Worm (Caenorhabditis elegans) whole organism, L4 larva: ENCODE measurements around the gene trcs-2.

Source experiments
- Y105C5A.15 ChIP-seq: fragments of 200-800 bp; sonication (Bioruptor generic); IDR thresholded peaks from 2 replicates; pipeline ENCODE4 v1.3.6; 2022; ENCODE audit warnings: missing genetic modification characterization, missing compliant biosample characterization
- Y48G9A.11 ChIP-seq: fragments of 200-800 bp; sonication (Bioruptor generic); IDR thresholded peaks from 2 replicates; pipeline ENCODE4 v1.3.6; 2022; ENCODE audit warnings: missing genetic modification reagents, missing genetic modification characterization, missing compliant biosample characterization
- ZK337.2 ChIP-seq: fragments of 200-800 bp; sonication (Bioruptor generic); IDR thresholded peaks from 2 replicates; pipeline ENCODE4 v1.3.6; 2022; ENCODE audit warnings: missing genetic modification reagents, missing genetic modification characterization, missing compliant biosample characterization
- ZK546.5 ChIP-seq, 2 experiments: sonication (generic microtip); optimal IDR thresholded peaks; 2 replicates each; lab custom pipeline; 2017; ENCODE audit warnings: missing biosample characterization in 2 of 2, missing genetic modification characterization in 2 of 2
- aha-1 ChIP-seq: fragments of 150-350 bp; peaks from one replicate; lab custom pipeline; 2014; ENCODE audit warnings: missing biosample characterization, missing genetic modification characterization
- ama-1 ChIP-seq: fragments of 150-350 bp; optimal IDR thresholded peaks from 2 replicates; lab custom pipeline; 2014; ENCODE audit warnings: inconsistent platforms, mixed read lengths
- ceh-44 ChIP-seq: fragments of 200-800 bp; sonication (Bioruptor generic); IDR thresholded peaks from 2 replicates; pipeline ENCODE4 v1.3.6; 2022; ENCODE audit warnings: missing genetic modification reagents, missing genetic modification characterization, missing compliant biosample characterization
- daf-16 ChIP-seq, 3 experiments: sonication (generic microtip); optimal IDR thresholded peaks; 2 replicates each; lab custom pipeline; 2016 to 2017; ENCODE audit warnings: missing genetic modification characterization in 3 of 3, missing genetic modification reagents in 3 of 3, mild to moderate bottlenecking in 2 of 3, missing compliant biosample characterization in 2 of 3, missing biosample characterization in 1 of 3, moderate library complexity in 1 of 3
- daf-19 ChIP-seq: fragments of 200-800 bp; sonication (Bioruptor generic); conservative IDR thresholded peaks from 2 replicates; pipeline ENCODE4 v1.3.6; 2022; ENCODE audit warnings: missing genetic modification characterization, missing compliant biosample characterization
- dmd-9 ChIP-seq: fragments of 200-800 bp; sonication (Bioruptor generic); IDR thresholded peaks from 2 replicates; pipeline ENCODE4 v1.3.6; 2022; ENCODE audit warnings: missing genetic modification reagents, missing genetic modification characterization, missing compliant biosample characterization
- dve-1 ChIP-seq: sonication (generic microtip); optimal IDR thresholded peaks from 2 replicates; lab custom pipeline; 2017; ENCODE audit warnings: antibody characterized with exemption, mild to moderate bottlenecking, missing genetic modification characterization, missing compliant biosample characterization; ENCODE audit not compliant: insufficient read depth
- hif-1 ChIP-seq, 2 experiments: sonication (generic microtip); optimal IDR thresholded peaks; 2 replicates each; lab custom pipeline; 2016 to 2017; ENCODE audit warnings: missing compliant biosample characterization in 2 of 2, missing genetic modification characterization in 2 of 2, missing genetic modification reagents in 2 of 2, missing genotype in 2 of 2, mild to moderate bottlenecking in 1 of 2
- hlh-30 ChIP-seq: sonication (generic microtip); optimal IDR thresholded peaks from 2 replicates; lab custom pipeline; 2017; ENCODE audit warnings: antibody characterized with exemption, mild to moderate bottlenecking, missing genetic modification characterization, missing compliant biosample characterization; ENCODE audit not compliant: insufficient read depth
- lin-38 ChIP-seq: fragments of 200-800 bp; sonication (Bioruptor generic); IDR thresholded peaks from 2 replicates; pipeline ENCODE4 v1.3.6; 2022; ENCODE audit warnings: missing genetic modification reagents, missing genetic modification characterization, missing compliant biosample characterization
- lsy-2 ChIP-seq, 2 experiments: fragments of 150-350 bp in 1 of 2; sonication (generic microtip) in 1 of 2; optimal IDR thresholded peaks; 2 replicates each; lab custom pipeline; 2014 to 2017; ENCODE audit warnings: missing biosample characterization in 2 of 2, missing genetic modification characterization in 2 of 2
- madf-5 ChIP-seq, 2 experiments: fragments of 200-800 bp; sonication (Bioruptor generic); IDR thresholded peaks; 2 replicates each; pipeline ENCODE4 v1.3.6; 2022; ENCODE audit warnings: missing compliant biosample characterization in 2 of 2, missing genetic modification characterization in 2 of 2
- madf-9 ChIP-seq: fragments of 200-800 bp; sonication (Bioruptor generic); conservative IDR thresholded peaks from 2 replicates; pipeline ENCODE4 v1.3.6; 2022; ENCODE audit warnings: missing genetic modification reagents, missing genetic modification characterization, missing compliant biosample characterization
- mdl-1 ChIP-seq, 2 experiments: fragments of 150-350 bp in 1 of 2; sonication (generic microtip) in 1 of 2; optimal IDR thresholded peaks; 2 replicates each; lab custom pipeline; 2014 to 2017; ENCODE audit warnings: missing biosample characterization in 2 of 2, missing genetic modification characterization in 2 of 2
- mxl-2 ChIP-seq: fragments of 200-800 bp; sonication (Bioruptor generic); conservative IDR thresholded peaks from 2 replicates; pipeline ENCODE4 v1.3.6; 2022; ENCODE audit warnings: missing genetic modification reagents, missing genetic modification characterization, missing compliant biosample characterization
- nhr-10 ChIP-seq: fragments of 150-350 bp; optimal IDR thresholded peaks from 2 replicates; lab custom pipeline; 2014; ENCODE audit warnings: missing biosample characterization, missing genetic modification characterization
- nhr-102 ChIP-seq: sonication (generic microtip); optimal IDR thresholded peaks from 2 replicates; lab custom pipeline; 2016; ENCODE audit warnings: mild to moderate bottlenecking, missing genetic modification characterization, moderate library complexity, missing compliant biosample characterization
- nhr-237 ChIP-seq: sonication (generic microtip); optimal IDR thresholded peaks from 2 replicates; lab custom pipeline; 2017; ENCODE audit warnings: missing biosample characterization, missing genetic modification characterization
- nhr-25 ChIP-seq: sonication (generic microtip); optimal IDR thresholded peaks from 2 replicates; lab custom pipeline; 2017; ENCODE audit warnings: missing genetic modification characterization, mild to moderate bottlenecking, missing compliant biosample characterization, antibody characterized with exemption, moderate library complexity, borderline replicate concordance; ENCODE audit not compliant: insufficient read depth
- nhr-28 ChIP-seq: fragments of 150-350 bp; optimal IDR thresholded peaks from 2 replicates; lab custom pipeline; 2014; ENCODE audit warnings: missing biosample characterization, missing genetic modification characterization
- nhr-42 ChIP-seq: fragments of 200-800 bp; sonication (Bioruptor generic); IDR thresholded peaks from 2 replicates; pipeline ENCODE4 v1.3.6; 2022; ENCODE audit warnings: missing genetic modification characterization, missing compliant biosample characterization
- nhr-77 ChIP-seq: fragments of 150-350 bp; optimal IDR thresholded peaks from 2 replicates; lab custom pipeline; 2014; ENCODE audit warnings: missing biosample characterization, missing genetic modification characterization
- pha-4 ChIP-seq, 2 experiments: fragments of 150-350 bp in 1 of 2; fragments of 200-800 bp in 1 of 2; sonication (Bioruptor generic) in 1 of 2; IDR thresholded peaks in 1 of 2; optimal IDR thresholded peaks in 1 of 2; 2 replicates each; pipeline versions ENCODE4 v1.3.6 to Lab custom; 2014 to 2022; ENCODE audit warnings: missing genetic modification characterization in 2 of 2, missing genetic modification reagents in 2 of 2, missing biosample characterization in 1 of 2, missing compliant biosample characterization in 1 of 2
- php-3 ChIP-seq: fragments of 200-800 bp; sonication (Bioruptor generic); IDR thresholded peaks from 2 replicates; pipeline ENCODE4 v1.3.6; 2022; ENCODE audit warnings: missing genetic modification reagents, missing genetic modification characterization, missing compliant biosample characterization
- rbr-2 ChIP-seq: sonication (generic microtip); optimal IDR thresholded peaks from 2 replicates; lab custom pipeline; 2016; ENCODE audit warnings: missing genotype, missing genetic modification characterization, missing compliant biosample characterization
- skn-1 ChIP-seq: fragments of 150-350 bp; optimal IDR thresholded peaks from 2 replicates; lab custom pipeline; 2014; ENCODE audit warnings: missing biosample characterization, missing genetic modification characterization
- vab-7 ChIP-seq: fragments of 200-800 bp; sonication (Bioruptor generic); IDR thresholded peaks from 2 replicates; pipeline ENCODE4 v1.3.6; 2022; ENCODE audit warnings: missing genetic modification reagents, missing genetic modification characterization, missing compliant biosample characterization
- zfp-3 ChIP-seq: fragments of 200-800 bp; sonication (Bioruptor generic); conservative IDR thresholded peaks from 2 replicates; pipeline ENCODE4 v1.3.6; 2022; ENCODE audit warnings: missing genetic modification reagents, missing genetic modification characterization, missing compliant biosample characterization
- ztf-11 ChIP-seq: fragments of 150-350 bp; optimal IDR thresholded peaks from 2 replicates; lab custom pipeline; 2014; ENCODE audit warnings: missing biosample characterization, missing genetic modification characterization

The trcs-2 gene

DNA sequence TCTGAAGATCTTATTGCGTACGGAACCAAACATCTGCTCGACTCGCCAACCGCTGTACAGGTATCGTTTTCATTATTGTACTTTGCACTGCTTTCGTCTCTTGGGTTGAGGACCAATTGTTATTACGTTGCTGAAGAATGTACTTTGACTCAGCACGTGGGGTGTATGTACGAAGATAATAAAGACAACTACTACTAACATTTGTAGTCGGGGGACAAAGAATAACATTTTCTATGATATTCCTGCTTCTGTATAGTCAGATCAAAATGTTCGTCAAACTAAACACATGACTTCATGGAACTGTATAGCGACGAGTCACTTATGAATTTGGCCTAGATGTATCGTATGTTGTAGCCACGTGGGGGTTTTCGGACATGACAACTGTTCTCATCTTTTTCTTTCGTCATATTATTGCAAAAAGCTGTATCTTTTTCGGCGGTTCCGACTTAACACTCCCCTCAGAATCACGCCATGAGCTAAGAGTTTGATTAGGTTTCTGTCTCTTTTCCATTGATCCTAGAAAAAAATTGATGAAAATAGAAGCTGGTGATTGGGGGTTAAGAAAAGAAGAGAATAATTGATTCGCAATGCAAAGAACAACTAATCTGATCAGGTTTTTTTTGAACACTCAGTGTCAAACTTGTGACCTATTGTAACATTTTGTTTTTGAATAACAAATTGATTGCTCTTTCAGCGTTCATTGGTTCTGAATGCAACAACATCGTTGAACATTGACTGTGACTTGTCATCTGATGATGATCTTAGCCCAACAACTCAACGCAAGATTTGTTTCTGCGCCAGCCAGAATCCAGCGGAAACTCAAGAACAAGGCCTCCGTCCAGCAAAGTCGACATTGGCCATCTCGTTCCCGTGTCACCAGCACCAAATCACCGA is 22.5 kb downstream of the trcs-2 start (continued):
- TF ChIP-seq php-3 (GFP tag; lab: Robert Waterston, UW), result no peak
- TF ChIP-seq aha-1 (tag; lab: Kevin White, UChicago), result peak; percentile 95
- TF ChIP-seq dmd-9 (GFP tag; lab: Robert Waterston, UW), result no peak
- TF ChIP-seq nhr-28 (tag; lab: Kevin White, UChicago), result peak; percentile 47
- no peak for TF ChIP-seq rbr-2
- no peak for TF ChIP-seq nhr-237
- TF ChIP-seq nhr-10 (tag; lab: Kevin White, UChicago), result no peak
- TF ChIP-seq hlh-30, result peak; percentile 26
- no peak for TF ChIP-seq skn-1 (tag; lab: Kevin White, UChicago)
- peak; percentile 22; the same call in 1 of the 2 replicates for TF ChIP-seq pha-4 (GFP tag; IDR thresholded peaks at IDR 0.05; lab: Robert Waterston, UW)
- TF ChIP-seq pha-4 (tag; optimal IDR thresholded peaks at IDR 0.05; lab: Kevin White, UChicago), result no peak
- TF ChIP-seq mxl-2 (GFP tag; lab: Robert Waterston, UW), result no peak
- TF ChIP-seq Y105C5A.15 (GFP tag; lab: Robert Waterston, UW), result no peak
- peak; percentile 67 for TF ChIP-seq zfp-3
- TF ChIP-seq nhr-102 (tag; lab: Kevin White, UChicago), result no peak
- peak; percentile 62 to 68 for TF ChIP-seq mdl-1 (tag; optimal IDR thresholded peaks at IDR 0.05; lab: Kevin White, UChicago)
- 0 out of 2 replicates have a peak, but pooled peaks have one; percentile 3 for TF ChIP-seq ceh-44 (GFP tag; lab: Robert Waterston, UW)
- 0 out of 2 replicates have a peak, but pooled peaks have one; percentile 12 for TF ChIP-seq nhr-42 (GFP tag; lab: Robert Waterston, UW)
- TF ChIP-seq ztf-11 (tag; lab: Kevin White, UChicago), result no peak
- no peak for TF ChIP-seq ZK546.5 (tag; optimal IDR thresholded peaks at IDR 0.05; lab: Kevin White, UChicago)
- peak; percentile 14 for TF ChIP-seq nhr-77 (tag; lab: Kevin White, UChicago)
- peak in 1 of 2 experiments; percentile 3 for TF ChIP-seq lsy-2 (tag; optimal IDR thresholded peaks at IDR 0.05; lab: Kevin White, UChicago)
- TF ChIP-seq ZK337.2, result no peak
- no peak for TF ChIP-seq daf-19 (GFP tag; lab: Robert Waterston, UW)
- peak; percentile 10; the same call in 1 of the 2 replicates for TF ChIP-seq lin-38
- TF ChIP-seq madf-5 (GFP tag; IDR thresholded peaks at IDR 0.05; lab: Robert Waterston, UW), result 0 out of 4 replicates have a peak, but pooled peaks of 1 of the 2 experiments have one; percentile 3
- peak in 1 of 2 experiments; percentile 14 for TF ChIP-seq hif-1 (tag; optimal IDR thresholded peaks at IDR 0.05; lab: Kevin White, UChicago)

DNA sequence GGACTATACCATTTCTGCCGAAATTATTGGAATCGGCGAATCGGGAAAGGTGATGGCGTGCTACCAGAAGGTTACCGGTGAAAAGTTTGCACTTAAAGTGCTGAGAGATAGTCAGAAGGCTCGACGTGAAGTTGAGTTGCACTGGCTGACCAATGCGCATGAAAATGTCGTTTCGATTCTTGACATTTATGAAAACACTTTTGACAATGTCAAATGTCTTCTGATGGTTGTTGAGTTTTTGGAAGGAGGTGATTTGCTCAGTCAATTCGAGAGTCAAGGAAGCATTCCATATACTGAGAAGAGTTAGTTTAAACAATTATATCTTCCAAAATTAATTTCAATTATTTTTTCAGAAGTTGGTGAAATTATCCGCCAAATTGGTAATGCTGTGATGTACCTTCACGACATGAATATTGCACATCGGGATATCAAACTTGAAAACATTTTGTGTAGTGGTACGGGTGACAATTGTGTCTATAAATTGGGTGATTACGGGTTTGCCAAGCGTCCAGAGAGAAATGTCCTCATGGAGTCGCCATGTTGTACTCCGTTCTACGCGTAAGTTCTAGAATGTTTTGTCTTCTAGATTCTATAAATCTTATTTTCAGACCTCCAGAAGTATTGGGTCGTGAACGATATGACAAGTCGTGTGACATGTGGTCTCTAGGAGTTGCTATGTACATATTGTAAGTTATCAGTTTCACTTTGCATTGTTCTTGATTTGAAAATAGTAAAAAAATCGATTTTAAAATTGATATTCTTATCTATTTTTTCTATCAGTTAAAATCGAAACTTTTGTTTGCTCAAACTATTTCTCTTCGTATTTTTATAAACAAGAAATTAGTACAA is 23.4 kb downstream of the trcs-2 start:
- no peak for TF ChIP-seq daf-16 (GFP tag; optimal IDR thresholded peaks at IDR 0.05; lab: Kevin White, UChicago)
- TF ChIP-seq daf-16 (tag; optimal IDR thresholded peaks at IDR 0.05; lab: Kevin White, UChicago), result peak; percentile 20
- TF ChIP-seq dve-1 (tag; lab: Kevin White, UChicago), result peak; percentile 50
- peak; percentile 4 for TF ChIP-seq nhr-25 (tag; lab: Kevin White, UChicago)
- TF ChIP-seq nhr-77 (tag; lab: Kevin White, UChicago), result peak; percentile 34
- 0 out of 2 replicates have a peak, but pooled peaks have one; percentile 23 for TF ChIP-seq Y48G9A.11 (GFP tag; lab: Robert Waterston, UW)
- no peak for TF ChIP-seq madf-9 (GFP tag; lab: Robert Waterston, UW)
- TF ChIP-seq mxl-2 (GFP tag; lab: Robert Waterston, UW), result peak; percentile 41
- peak; percentile 90 for TF ChIP-seq aha-1 (tag; lab: Kevin White, UChicago)
- peak in 1 of 2 experiments; percentile 47 for TF ChIP-seq lsy-2 (tag; optimal IDR thresholded peaks at IDR 0.05; lab: Kevin White, UChicago)
- peak; percentile 8 for TF ChIP-seq hlh-30
- TF ChIP-seq vab-7, result no peak
- no peak for TF ChIP-seq nhr-237
- TF ChIP-seq ama-1 (lab: Kevin White, UChicago), result peak; percentile 74
- TF ChIP-seq, all 104 proteins: peak for 10
